Fruit fly (Drosophila melanogaster): Measurements from ENCODE around the gene CG10958.
A peak's percentile ranks its signal among the peaks of the same experiment; 100 is the strongest.

Gene CG10958

dm6 chrX:8142067-8142462, 10.0 kb downstream of the CG10958 start, which contains the start of gene Smox (continued):
- TF ChIP-seq MBD-R2 (GFP tag; IDR thresholded peaks at IDR 0.05) (peak; percentile 43), Doc2 (GFP tag; IDR thresholded peaks at IDR 0.05) (no peak), slbo (GFP tag; IDR thresholded peaks at IDR 0.05) (no peak), Lhr (GFP tag; optimal IDR thresholded peaks at IDR 0.05) (peak; percentile 53), btn (GFP tag; optimal IDR thresholded peaks at IDR 0.05) (no peak), bigmax (GFP tag; optimal IDR thresholded peaks at IDR 0.05) (peak; percentile 18), CG3995 (GFP tag; optimal IDR thresholded peaks at IDR 0.05) (peak; percentile 48), CG14014 (GFP tag; IDR thresholded peaks at IDR 0.05) (no peak), CG7786 (GFP tag; optimal IDR thresholded peaks at IDR 0.05) (no peak), Nf-YC (tag; optimal IDR thresholded peaks at IDR 0.05) (no peak), gt (GFP tag; IDR thresholded peaks at IDR 0.05) (no peak)

DNA sequence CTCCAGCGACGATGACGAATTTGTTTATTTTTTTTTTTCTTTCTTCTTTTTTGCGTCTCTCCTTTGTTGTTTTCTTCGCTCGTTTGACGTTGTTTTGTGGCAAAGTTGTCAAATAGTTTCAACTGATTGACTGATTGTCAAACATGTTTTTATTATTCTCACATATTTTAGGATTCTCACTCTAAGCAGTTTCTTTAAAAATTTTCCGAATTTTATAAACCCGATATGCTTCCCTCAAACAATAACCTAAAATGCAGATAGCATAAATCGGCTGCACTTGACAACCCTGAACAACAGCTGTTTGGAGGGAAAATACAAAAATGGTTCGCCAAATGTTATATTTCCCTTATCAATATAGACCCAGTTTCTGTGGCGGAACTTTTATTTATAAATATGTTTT, 11.5 kb downstream of the CG10958 start, which contains the start of gene CG17982:
CG17982 (minus strand) TSS at position 299 of the 400 bp plus-strand sequence.
- TF ChIP-seq sens-2 (GFP tag; IDR thresholded peaks at IDR 0.05) (no peak), sim (GFP tag; IDR thresholded peaks at IDR 0.05) (no peak), CG34224 (GFP tag; IDR thresholded peaks at IDR 0.05; ENCODE audit: partially characterized antibody) (peak; percentile 52; the same call in 1 of the 3 replicates), zen (tag; optimal IDR thresholded peaks at IDR 0.05) (peak; percentile 65), HmgD (GFP tag; optimal IDR thresholded peaks at IDR 0.05) (no peak), Lhr (GFP tag; optimal IDR thresholded peaks at IDR 0.05) (peak; percentile 29), Lim3 (GFP tag; IDR thresholded peaks at IDR 0.05) (no peak), CG34376 (GFP tag; optimal IDR thresholded peaks at IDR 0.05) (peak; percentile 79), Bteb2 (GFP tag; optimal IDR thresholded peaks at IDR 0.05) (peak; percentile 86), CG2678 (tag; optimal IDR thresholded peaks at IDR 0.05) (peak; percentile 90), lilli (GFP tag; optimal IDR thresholded peaks at IDR 0.05) (peak; percentile 93), CG15269 (tag; optimal IDR thresholded peaks at IDR 0.05) (peak; percentile 89), Poxn (GFP tag; IDR thresholded peaks at IDR 0.05) (no peak), so (GFP tag; IDR thresholded peaks at IDR 0.05) (peak; percentile 77; the same call in 2 of the 3 replicates), fd64A (GFP tag; optimal IDR thresholded peaks at IDR 0.05) (peak; percentile 45), Ets97D (GFP tag; optimal IDR thresholded peaks at IDR 0.05) (peak; percentile 81), kay (GFP tag; optimal IDR thresholded peaks at IDR 0.05) (peak; percentile 81), fd3F (GFP tag; optimal IDR thresholded peaks at IDR 0.05) (peak; percentile 80), Deaf1 (tag; optimal IDR thresholded peaks at IDR 0.05) (peak; percentile 60), CG1602 (GFP tag; optimal IDR thresholded peaks at IDR 0.05) (peak; percentile 68), ro (GFP tag; IDR thresholded peaks at IDR 0.05) (no peak), usp (GFP tag; optimal IDR thresholded peaks at IDR 0.05) (no peak), CG15601 (tag; optimal IDR thresholded peaks at IDR 0.05) (peak; percentile 82), CG31441 (GFP tag; IDR thresholded peaks at IDR 0.05) (peak; percentile 80), NC2α (GFP tag; optimal IDR thresholded peaks at IDR 0.05) (peak; percentile 72), aop (GFP tag; IDR thresholded peaks at IDR 0.05) (peak; percentile 61; the same call in 1 of the 2 replicates), dan (GFP tag; IDR thresholded peaks at IDR 0.05) (no peak), Hr3 (GFP tag; optimal IDR thresholded peaks at IDR 0.05) (peak; percentile 77), wdn (GFP tag; IDR thresholded peaks at IDR 0.05) (peak; percentile 80), CG15073 (GFP tag; optimal IDR thresholded peaks at IDR 0.05) (peak; percentile 31), lov (optimal IDR thresholded peaks at IDR 0.05) (no peak), lov (GFP tag; IDR thresholded peaks at IDR 0.05) (peak; percentile 76; the same call in 1 of the 3 replicates), CG3281 (GFP tag; optimal IDR thresholded peaks at IDR 0.05) (peak; percentile 82), Ravus (GFP tag; IDR thresholded peaks at IDR 0.05) (peak; percentile 47; the same call in 1 of the 2 replicates), Mad (GFP tag; optimal IDR thresholded peaks at IDR 0.05) (peak; percentile 81), CG10366 (GFP tag; IDR thresholded peaks at IDR 0.05) (peak; percentile 76), CG9437 (GFP tag; optimal IDR thresholded peaks at IDR 0.05) (peak; percentile 67), emc (GFP tag; optimal IDR thresholded peaks at IDR 0.05) (peak; percentile 51), CG8765 (GFP tag; IDR thresholded peaks at IDR 0.05) (peak; percentile 44; the same call in 1 of the 2 replicates), CG8089 (GFP tag; optimal IDR thresholded peaks at IDR 0.05) (peak; percentile 72), unpg (GFP tag; optimal IDR thresholded peaks at IDR 0.05) (peak; percentile 92), grau (tag; optimal IDR thresholded peaks at IDR 0.05) (peak; percentile 85)

Measured in whole organism, embryonic.